Fruit fly (Drosophila melanogaster) whole organism, wandering third instar larva: Measurements from ENCODE around the gene CCHa2.

Source experiments
- Hr83 ChIP-seq: fragments of 200-300 bp; sonication (Bioruptor generic); optimal IDR thresholded peaks from 2 replicates; lab custom pipeline; 2016; ENCODE audit warnings: missing biosample characterization, mild to moderate bottlenecking, missing genetic modification characterization, moderate library complexity; ENCODE audit not compliant: poor library complexity, severe bottlenecking
- brk ChIP-seq: fragments of 200-800 bp; sonication (Bioruptor generic); optimal IDR thresholded peaks from 2 replicates; lab custom pipeline; 2016; ENCODE audit warnings: missing biosample characterization, mild to moderate bottlenecking, missing genetic modification characterization

dm6 chr3R:13382656-13383142 is 12.3 kb downstream of the CCHa2 start:
- TF ChIP-seq brk (no peak), Hr83 (no peak)
